Worm (Caenorhabditis elegans) whole organism, L1 larva: ENCODE results near the gene str-144.

Experiments
- C16A3.4 ChIP-seq: fragments of 150-350 bp; optimal IDR thresholded peaks from 2 replicates; lab custom pipeline; 2014; ENCODE audit warnings: missing biosample characterization, missing genetic modification characterization
- F16B12.6 ChIP-seq: fragments of 150-350 bp; optimal IDR thresholded peaks from 2 replicates; lab custom pipeline; 2014; ENCODE audit warnings: missing biosample characterization, missing genetic modification characterization
- aha-1 ChIP-seq: fragments of 150-350 bp; optimal IDR thresholded peaks from 2 replicates; lab custom pipeline; 2014; ENCODE audit warnings: missing biosample characterization, missing genetic modification characterization
- blmp-1 ChIP-seq: fragments of 150-350 bp; optimal IDR thresholded peaks from 2 replicates; lab custom pipeline; 2014; ENCODE audit warnings: missing biosample characterization, missing genetic modification characterization
- ceh-82 ChIP-seq, 3 experiments: fragments of 150-350 bp in 1 of 3; sonication (generic microtip) in 2 of 3; optimal IDR thresholded peaks; 2 replicates each; lab custom pipeline; 2014 to 2017; ENCODE audit warnings: missing biosample characterization in 3 of 3, missing genetic modification characterization in 3 of 3
- ceh-88 ChIP-seq: fragments of 200-800 bp; sonication (Bioruptor generic); IDR thresholded peaks from 2 replicates; pipeline ENCODE4 v1.3.6; 2022; ENCODE audit warnings: missing genetic modification characterization, missing compliant biosample characterization
- ceh-90 ChIP-seq: sonication (generic microtip); optimal IDR thresholded peaks from 2 replicates; lab custom pipeline; 2016; ENCODE audit warnings: missing genetic modification characterization, missing compliant biosample characterization
- dpl-1 ChIP-seq, 3 experiments: fragments of 150-350 bp in 2 of 3; sonication (generic microtip) in 1 of 3; optimal IDR thresholded peaks; 2 replicates each; lab custom pipeline; 2014 to 2017; ENCODE audit warnings: missing biosample characterization in 3 of 3, missing genetic modification characterization in 3 of 3, missing genetic modification reagents in 3 of 3
- dsc-1 ChIP-seq: sonication (generic microtip); optimal IDR thresholded peaks from 2 replicates; lab custom pipeline; 2016; ENCODE audit warnings: mild to moderate bottlenecking, missing genetic modification characterization, missing compliant biosample characterization
- efl-3 ChIP-seq: fragments of 200-800 bp; sonication (Bioruptor generic); optimal IDR thresholded peaks from 2 replicates; lab custom pipeline; 2018; ENCODE audit warnings: mild to moderate bottlenecking, missing genetic modification characterization, missing compliant biosample characterization
- egl-27 ChIP-seq, 2 experiments: fragments of 150-350 bp in 1 of 2; sonication (generic microtip); optimal IDR thresholded peaks; 3 replicates each; lab custom pipeline; 2017 to 2018; ENCODE audit warnings: missing biosample characterization in 2 of 2, missing genetic modification characterization in 2 of 2, missing genetic modification reagents in 2 of 2
- elt-3 ChIP-seq, 6 experiments: fragments of 150-350 bp in 1 of 6; sonication (generic microtip); optimal IDR thresholded peaks; 2 replicates each; lab custom pipeline; 2017 to 2018; ENCODE audit warnings: missing biosample characterization in 6 of 6, missing genetic modification characterization in 6 of 6, inconsistent platforms in 1 of 6
- grh-1 ChIP-seq: fragments of 200-800 bp; sonication (Bioruptor generic); IDR thresholded peaks from 2 replicates; pipeline ENCODE4 v1.3.6; 2022; ENCODE audit warnings: missing genetic modification reagents, missing genetic modification characterization, missing compliant biosample characterization
- hlh-17 ChIP-seq: fragments of 200-800 bp; sonication (Bioruptor generic); optimal IDR thresholded peaks from 2 replicates; lab custom pipeline; 2018; ENCODE audit warnings: missing genetic modification characterization, mild to moderate bottlenecking, missing compliant biosample characterization, moderate library complexity, borderline replicate concordance
- mab-9 ChIP-seq: fragments of 200-800 bp; sonication (Bioruptor generic); IDR thresholded peaks from 2 replicates; pipeline ENCODE4 v1.3.6; 2022; ENCODE audit warnings: missing genetic modification reagents, missing genetic modification characterization, missing compliant biosample characterization
- mdl-1 ChIP-seq, 2 experiments: fragments of 150-350 bp; optimal IDR thresholded peaks; 2 replicates each; lab custom pipeline; 2014 to 2017; ENCODE audit warnings: missing biosample characterization in 2 of 2, missing genetic modification characterization in 2 of 2, inconsistent platforms in 1 of 2
- nhr-11 ChIP-seq: fragments of 150-350 bp; optimal IDR thresholded peaks from 2 replicates; lab custom pipeline; 2014; ENCODE audit warnings: missing biosample characterization, missing genetic modification characterization
- nhr-19 ChIP-seq: fragments of 200-800 bp; sonication (Bioruptor generic); conservative IDR thresholded peaks from 2 replicates; pipeline ENCODE4 v1.3.6; 2022; ENCODE audit warnings: missing genetic modification characterization, missing compliant biosample characterization
- nhr-20 ChIP-seq: sonication (generic microtip); optimal IDR thresholded peaks from 2 replicates; lab custom pipeline; 2016; ENCODE audit warnings: mild to moderate bottlenecking, missing genetic modification characterization, missing compliant biosample characterization
- nhr-71 ChIP-seq: sonication (generic microtip); optimal IDR thresholded peaks from 2 replicates; lab custom pipeline; 2016; ENCODE audit warnings: mild to moderate bottlenecking, missing genetic modification characterization, moderate library complexity, missing compliant biosample characterization
- nhr-76 ChIP-seq: sonication (generic microtip); optimal IDR thresholded peaks from 2 replicates; lab custom pipeline; 2017; ENCODE audit warnings: missing biosample characterization, missing genetic modification characterization
- nhr-85 ChIP-seq: sonication (generic microtip); peaks from one replicate; lab custom pipeline; 2016; ENCODE audit warnings: missing genetic modification characterization, inconsistent platforms, missing compliant biosample characterization
- nhr-90 ChIP-seq: sonication (generic microtip); optimal IDR thresholded peaks from 2 replicates; lab custom pipeline; 2016; ENCODE audit warnings: mild to moderate bottlenecking, missing genetic modification characterization, missing compliant biosample characterization; ENCODE audit not compliant: poor library complexity
- pag-3 ChIP-seq: sonication (generic microtip); optimal IDR thresholded peaks from 2 replicates; lab custom pipeline; 2017; ENCODE audit warnings: missing genetic modification characterization, mild to moderate bottlenecking, missing compliant biosample characterization, antibody characterized with exemption, borderline replicate concordance; ENCODE audit not compliant: insufficient read depth
- pax-3 ChIP-seq: fragments of 200-800 bp; sonication (Bioruptor generic); optimal IDR thresholded peaks from 2 replicates; lab custom pipeline; 2018; ENCODE audit warnings: mild to moderate bottlenecking, missing genetic modification characterization, moderate library complexity, missing compliant biosample characterization
- rnt-1 ChIP-seq: sonication (generic microtip); optimal IDR thresholded peaks from 2 replicates; lab custom pipeline; 2016; ENCODE audit warnings: mild to moderate bottlenecking, missing genetic modification characterization, moderate library complexity, missing compliant biosample characterization
- snpc-4 ChIP-seq: fragments of 150-350 bp; optimal IDR thresholded peaks from 2 replicates; lab custom pipeline; 2014; ENCODE audit warnings: missing biosample characterization, missing genetic modification characterization
- unc-30 ChIP-seq: sonication (generic microtip); optimal IDR thresholded peaks from 2 replicates; lab custom pipeline; 2017; ENCODE audit warnings: missing biosample characterization, missing genetic modification characterization
- unc-86 ChIP-seq: sonication (generic microtip); optimal IDR thresholded peaks from 2 replicates; lab custom pipeline; 2016; ENCODE audit warnings: missing genetic modification characterization, missing compliant biosample characterization
- vab-15 ChIP-seq: sonication (generic microtip); optimal IDR thresholded peaks from 2 replicates; lab custom pipeline; 2017; ENCODE audit warnings: missing genotype, mild to moderate bottlenecking, missing genetic modification characterization, missing compliant biosample characterization
- zag-1 ChIP-seq: fragments of 150-350 bp; optimal IDR thresholded peaks from 2 replicates; lab custom pipeline; 2014; ENCODE audit warnings: missing biosample characterization, missing genetic modification characterization
- zip-4 ChIP-seq: fragments of 200-800 bp; sonication (Bioruptor generic); optimal IDR thresholded peaks from 2 replicates; lab custom pipeline; 2018; ENCODE audit warnings: mild to moderate bottlenecking, missing genetic modification characterization, moderate library complexity, missing compliant biosample characterization

str-144 gene

ce11 chrV:8081579-8081978 lies 9.6 kb upstream of the str-144 start, which contains the start of gene str-131:
Gene str-131, minus strand, starts transcription at chrV:8081679.
- TF ChIP-seq efl-3 (GFP tag; lab: Kevin White, UChicago) (no peak), hlh-17 (GFP tag; lab: Kevin White, UChicago) (no peak), grh-1 (GFP tag; lab: Robert Waterston, UW) (no peak), F16B12.6 (tag; lab: Kevin White, UChicago) (no peak), ceh-90 (tag; lab: Kevin White, UChicago) (no peak), egl-27 (tag; optimal IDR thresholded peaks at IDR 0.05; lab: Kevin White, UChicago) (no peak), dsc-1 (tag; lab: Kevin White, UChicago) (no peak), nhr-76 (tag; lab: Kevin White, UChicago) (no peak), zip-4 (no peak), dpl-1 (GFP tag; optimal IDR thresholded peaks at IDR 0.05; lab: Kevin White, UChicago) (no peak), nhr-19 (GFP tag; lab: Robert Waterston, UW) (no peak), unc-30 (tag; lab: Kevin White, UChicago) (no peak), snpc-4 (tag; lab: Kevin White, UChicago) (no peak)

ce11 chrV:8079813-8080212 lies 7.9 kb upstream of the str-144 start:
- TF ChIP-seq vab-15 (tag; lab: Kevin White, UChicago) = no peak
- peak; percentile 27 for TF ChIP-seq blmp-1 (tag; lab: Kevin White, UChicago)
- TF ChIP-seq ceh-88 (GFP tag; lab: Robert Waterston, UW) = no peak
- peak; percentile 56 for TF ChIP-seq nhr-71
- TF ChIP-seq nhr-19 (GFP tag; lab: Robert Waterston, UW) = peak; percentile 25
- TF ChIP-seq nhr-85 (tag; lab: Kevin White, UChicago) = peak; percentile 86
- TF ChIP-seq elt-3 (tag; optimal IDR thresholded peaks at IDR 0.05; lab: Kevin White, UChicago) = peak in 5 of 6 experiments; percentile 8 to 54 (median 38)
- peak; percentile 29 for TF ChIP-seq nhr-90 (tag; lab: Kevin White, UChicago)
- no peak for TF ChIP-seq nhr-11 (tag; lab: Kevin White, UChicago)
- peak; percentile 65 for TF ChIP-seq nhr-20 (tag; lab: Kevin White, UChicago)

- TF ChIP-seq aha-1 (no peak), nhr-85 (tag; lab: Kevin White, UChicago) (no peak), efl-3 (GFP tag; lab: Kevin White, UChicago) (no peak), C16A3.4 (tag; lab: Kevin White, UChicago) (no peak), unc-86 (no peak), egl-27 (tag; optimal IDR thresholded peaks at IDR 0.05; lab: Kevin White, UChicago) (no peak), ceh-82 (tag; optimal IDR thresholded peaks at IDR 0.05; lab: Kevin White, UChicago) (no peak), nhr-90 (tag; lab: Kevin White, UChicago) (no peak), rnt-1 (tag; lab: Kevin White, UChicago) (no peak), zag-1 (tag; lab: Kevin White, UChicago) (no peak), mdl-1 (tag; optimal IDR thresholded peaks at IDR 0.05; lab: Kevin White, UChicago) (no peak), pag-3 (tag; lab: Kevin White, UChicago) (no peak), pax-3 (no peak), ceh-90 (tag; lab: Kevin White, UChicago) (no peak)
Measured at ce11 chrV:8075712-8076111, 3.8 kb upstream of the str-144 start, which contains the start of gene catp-3. Gene catp-3, plus strand, starts transcription at chrV:8076012.

- TF ChIP-seq nhr-20 (tag; lab: Kevin White, UChicago) (peak; percentile 29), nhr-85 (tag; lab: Kevin White, UChicago) (peak; percentile 85), blmp-1 (tag; lab: Kevin White, UChicago) (peak; percentile 89), dsc-1 (tag; lab: Kevin White, UChicago) (peak; percentile 56), mab-9 (GFP tag; lab: Robert Waterston, UW) (no peak), elt-3 (tag; optimal IDR thresholded peaks at IDR 0.05; lab: Kevin White, UChicago) (peak in 5 of 6 experiments; percentile 78 to 89 (median 86))
Measured at ce11 chrV:8073162-8073561, 1.2 kb upstream of the str-144 start.
